Fruit fly (Drosophila melanogaster) whole organism, wandering third instar larva: Measurements from ENCODE around the gene Spn75F.

ENCODE experiments used
- sage ChIP-seq: fragments of 200-800 bp; sonication (Bioruptor generic); optimal IDR thresholded peaks from 2 replicates; lab custom pipeline; 2016; ENCODE audit warnings: missing biosample characterization, mild to moderate bottlenecking, missing genetic modification characterization
- woc ChIP-seq: sonication (Bioruptor generic); optimal IDR thresholded peaks from 2 replicates; lab custom pipeline; 2016; ENCODE audit warnings: missing biosample characterization, mild to moderate bottlenecking, missing genetic modification characterization

DNA sequence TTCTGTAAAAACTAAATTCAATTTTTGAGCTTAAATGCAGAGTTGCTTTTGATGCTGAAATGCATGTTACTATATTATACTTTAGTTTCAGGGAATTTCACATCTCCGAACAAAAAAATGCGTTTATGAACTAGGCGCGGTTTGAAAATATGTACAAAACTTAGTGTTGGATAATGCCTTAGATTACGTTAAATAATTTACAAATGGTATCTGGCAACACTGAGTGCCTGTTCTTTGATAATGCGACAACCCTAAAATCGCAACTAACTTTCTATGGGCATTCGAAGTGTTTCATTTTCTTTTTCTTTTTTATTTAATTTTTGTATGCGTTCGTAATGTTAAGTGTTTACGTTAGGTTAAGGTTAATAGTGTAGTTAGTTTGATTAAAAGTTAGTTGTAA, 13.1 kb upstream of the Spn75F start:
- TF ChIP-seq woc (GFP tag; lab: Kevin White, UChicago) (no peak), sage (GFP tag; lab: Kevin White, UChicago) (no peak)
